Fruit fly (Drosophila melanogaster) Kc167 (cell line): ENCODE measurements around the gene CG45067.

Source experiments
- Myc ChIP-seq: fragments of >200 bp; optimal IDR thresholded peaks from 2 replicates; lab custom pipeline; 2017; ENCODE audit warnings: missing external identifiers
- Sin3A ChIP-seq: fragments of >200 bp; optimal IDR thresholded peaks from 2 replicates; lab custom pipeline; 2018; ENCODE audit warnings: missing external identifiers
- h ChIP-seq: fragments of >200 bp; optimal IDR thresholded peaks from 3 replicates; lab custom pipeline; 2018; ENCODE audit warnings: missing external identifiers
- insv ChIP-seq: fragments of >200 bp; optimal IDR thresholded peaks from 3 replicates; lab custom pipeline; 2018; ENCODE audit warnings: missing external identifiers
- psq ChIP-seq: fragments of >200 bp; optimal IDR thresholded peaks from 2 replicates; lab custom pipeline; 2017; ENCODE audit warnings: missing external identifiers
- ttk ChIP-seq: sonication (Bioruptor generic); optimal IDR thresholded peaks from 2 replicates; lab custom pipeline; 2017; ENCODE audit warnings: missing external identifiers

DNA sequence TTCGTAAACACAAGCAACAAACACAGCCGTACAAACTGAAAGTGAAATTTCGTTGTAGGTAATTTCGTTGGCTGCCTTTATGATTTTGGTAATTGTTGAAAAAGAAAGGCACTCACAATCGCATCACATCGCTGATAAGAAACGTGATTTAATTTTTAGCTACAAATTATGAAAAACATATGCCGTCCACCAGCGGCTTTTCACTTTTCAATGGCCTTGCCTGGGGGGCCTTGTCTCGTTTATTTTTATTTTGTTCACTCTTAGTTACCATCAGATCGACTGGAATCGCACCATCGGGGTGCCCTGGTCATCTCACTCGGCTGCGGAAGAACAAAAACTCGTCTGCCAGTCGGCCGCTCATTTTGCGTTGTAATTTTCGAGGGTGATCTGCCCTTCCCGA lies 5.3 kb downstream of the CG45067 start:
- TF ChIP-seq ttk (lab: Kevin White, UChicago): no peak
- no peak for TF ChIP-seq psq (lab: Kevin White, UChicago)
- no peak for TF ChIP-seq insv (lab: Kevin White, UChicago)
- TF ChIP-seq Sin3A (lab: Kevin White, UChicago): no peak
- TF ChIP-seq h (lab: Kevin White, UChicago): no peak
- no peak for TF ChIP-seq Myc (lab: Kevin White, UChicago)
